Fruit fly (Drosophila melanogaster): ENCODE results near the gene CG42590.

The CG42590 gene

DNA sequence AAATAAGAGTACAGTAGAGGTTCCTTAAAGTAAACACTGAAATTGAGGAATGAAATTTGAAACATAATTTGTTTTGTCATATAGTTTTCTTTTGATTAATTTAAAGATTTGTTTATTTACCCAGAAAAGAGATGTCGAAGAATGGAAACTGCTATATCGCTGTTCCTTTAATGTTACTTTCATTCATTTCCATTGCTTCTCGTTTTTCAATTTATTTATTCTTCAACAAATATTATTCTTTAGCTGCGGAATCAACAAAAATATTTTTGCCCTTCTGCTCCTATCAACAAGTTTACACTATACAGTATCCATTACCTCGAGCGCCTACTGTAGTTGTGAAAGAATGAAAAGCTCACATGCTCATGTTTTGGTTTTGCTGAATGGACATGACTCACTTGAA, 7.1 kb upstream of the CG42590 start (continued):
- TF ChIP-seq Opbp (GFP tag; IDR thresholded peaks at IDR 0.05; ENCODE audit: partially characterized antibody) (no peak), Adf1 (GFP tag; IDR thresholded peaks at IDR 0.05) (no peak), HLH54F (GFP tag; optimal IDR thresholded peaks at IDR 0.05) (no peak), Bteb2 (GFP tag; optimal IDR thresholded peaks at IDR 0.05) (no peak), Poxn (GFP tag; IDR thresholded peaks at IDR 0.05) (no peak), CG13775 (GFP tag; optimal IDR thresholded peaks at IDR 0.05) (no peak), CG10565 (GFP tag; optimal IDR thresholded peaks at IDR 0.05) (no peak), eyg (GFP tag; optimal IDR thresholded peaks at IDR 0.05) (no peak), CG10431 (GFP tag; optimal IDR thresholded peaks at IDR 0.05) (no peak), Nf-YC (tag; optimal IDR thresholded peaks at IDR 0.05) (no peak), CG9797 (GFP tag; optimal IDR thresholded peaks at IDR 0.05) (no peak), CG16813 (GFP tag; IDR thresholded peaks at IDR 0.05; ENCODE audit: partially characterized antibody) (no peak), CG15479 (GFP tag; optimal IDR thresholded peaks at IDR 0.05) (no peak), CG8359 (GFP tag; optimal IDR thresholded peaks at IDR 0.05; ENCODE audit: borderline replicate concordance) (no peak), CG33213 (GFP tag; optimal IDR thresholded peaks at IDR 0.05) (no peak), Hr39 (optimal IDR thresholded peaks at IDR 0.05) (no peak), CG3281 (GFP tag; optimal IDR thresholded peaks at IDR 0.05) (peak; percentile 10), sd (tag; optimal IDR thresholded peaks at IDR 0.05) (no peak), tin (GFP tag; optimal IDR thresholded peaks at IDR 0.05) (no peak), CG43689 (GFP tag; IDR thresholded peaks at IDR 0.05) (no peak), lbe (GFP tag; optimal IDR thresholded peaks at IDR 0.05) (no peak), Bdp1 (GFP tag; optimal IDR thresholded peaks at IDR 0.05) (no peak), Six4 (GFP tag; optimal IDR thresholded peaks at IDR 0.05) (no peak), Mrtf (GFP tag; IDR thresholded peaks at IDR 0.05) (no peak), dysf (GFP tag; IDR thresholded peaks at IDR 0.05) (peak; percentile 39; the same call in 1 of the 3 replicates), usp (GFP tag; optimal IDR thresholded peaks at IDR 0.05) (no peak), sens-2 (GFP tag; IDR thresholded peaks at IDR 0.05) (no peak), chif (GFP tag; optimal IDR thresholded peaks at IDR 0.05) (no peak), Lhr (GFP tag; optimal IDR thresholded peaks at IDR 0.05) (no peak), CG11398 (GFP tag; optimal IDR thresholded peaks at IDR 0.05) (no peak), chn (GFP tag; optimal IDR thresholded peaks at IDR 0.05) (no peak), Xrp1 (GFP tag; IDR thresholded peaks at IDR 0.05) (no peak), jumu (GFP tag; optimal IDR thresholded peaks at IDR 0.05) (no peak), CG32532 (GFP tag; IDR thresholded peaks at IDR 0.05) (no peak), h (optimal IDR thresholded peaks at IDR 0.05) (no peak), CG16779 (GFP tag; IDR thresholded peaks at IDR 0.05) (no peak), CG6683 (GFP tag; optimal IDR thresholded peaks at IDR 0.05) (no peak), Spps (tag; optimal IDR thresholded peaks at IDR 0.05) (no peak), YL-1 (GFP tag; optimal IDR thresholded peaks at IDR 0.05) (no peak), al (GFP tag; IDR thresholded peaks at IDR 0.05) (peak; percentile 38; the same call in 1 of the 2 replicates), so (GFP tag; IDR thresholded peaks at IDR 0.05) (no peak), MBD-R2 (GFP tag; IDR thresholded peaks at IDR 0.05) (no peak), sr (GFP tag; IDR thresholded peaks at IDR 0.05) (no peak), ase (GFP tag; IDR thresholded peaks at IDR 0.05) (no peak), BEAF-32 (GFP tag; optimal IDR thresholded peaks at IDR 0.05) (no peak), CG9609 (GFP tag; optimal IDR thresholded peaks at IDR 0.05) (no peak), lov (optimal IDR thresholded peaks at IDR 0.05) (no peak), lov (GFP tag; IDR thresholded peaks at IDR 0.05) (no peak), hth (optimal IDR thresholded peaks at IDR 0.05) (no peak), CG7963 (GFP tag; IDR thresholded peaks at IDR 0.05; ENCODE audit: partially characterized antibody) (no peak), dpn (GFP tag; optimal IDR thresholded peaks at IDR 0.05) (peak in 1 of 2 experiments; percentile 21), ham (GFP tag; IDR thresholded peaks at IDR 0.05) (no peak), fd3F (GFP tag; optimal IDR thresholded peaks at IDR 0.05) (no peak), maf-S (GFP tag; optimal IDR thresholded peaks at IDR 0.05) (no peak)

Measured in whole organism, embryonic.